Worm (Caenorhabditis elegans): ENCODE results near the gene cal-3.

DNA sequence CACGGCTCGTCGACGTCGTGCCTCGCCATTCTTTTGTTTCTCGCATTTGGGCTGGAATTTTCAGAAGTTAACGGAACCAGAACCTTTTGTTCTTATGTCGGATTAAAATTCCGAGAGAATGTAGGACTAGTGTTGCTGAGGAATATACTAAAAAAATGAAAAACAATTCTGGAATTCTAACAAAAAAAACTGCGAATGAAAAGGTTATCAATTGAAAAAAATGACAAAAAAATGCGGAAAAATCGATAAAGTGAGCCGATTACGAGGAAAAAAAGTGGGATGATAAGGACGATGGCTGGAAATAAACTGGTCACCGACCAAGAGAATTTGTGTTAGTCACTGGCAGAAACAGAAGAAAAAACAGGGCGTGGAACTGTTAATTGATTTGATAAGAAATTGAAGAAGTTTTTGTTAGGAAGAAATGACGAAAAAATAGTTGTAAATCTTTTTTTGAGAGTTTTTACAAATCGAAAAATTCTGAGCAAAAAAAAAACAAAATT lies 15.6 kb downstream of the cal-3 start, which contains the start of gene bris-1:
- TF ChIP-seq F57C9.4 (tag; optimal IDR thresholded peaks at IDR 0.05) (no peak), lag-1 (GFP tag; IDR thresholded peaks at IDR 0.05) (no peak), ztf-25 (GFP tag; IDR thresholded peaks at IDR 0.05) (no peak), fkh-3 (tag; optimal IDR thresholded peaks at IDR 0.05) (no peak), ceh-27 (GFP tag; optimal IDR thresholded peaks at IDR 0.05) (no peak), him-1 (tag; optimal IDR thresholded peaks at IDR 0.05) (no peak), ztf-18 (tag; optimal IDR thresholded peaks at IDR 0.05) (no peak), F39B2.1 (GFP tag; IDR thresholded peaks at IDR 0.05) (no peak)
